Worm (Caenorhabditis elegans) whole organism, midembryonic: ENCODE results near the gene F35H8.4.

Source experiments
- T22C8.4 ChIP-seq: fragments of 200-800 bp; sonication (Bioruptor generic); IDR thresholded peaks from 2 replicates; pipeline ENCODE4 v1.3.6; 2022; ENCODE audit warnings: missing genetic modification characterization, missing compliant biosample characterization
- flt-1 ChIP-seq: fragments of 200-800 bp; sonication (Bioruptor generic); IDR thresholded peaks from 2 replicates; pipeline ENCODE4 v1.3.6; 2022; ENCODE audit warnings: missing genetic modification characterization, missing compliant biosample characterization
- klf-2 ChIP-seq: fragments of 200-800 bp; sonication (Bioruptor generic); conservative IDR thresholded peaks from 2 replicates; pipeline ENCODE4 v1.3.6; 2022; ENCODE audit warnings: missing genetic modification reagents, missing genetic modification characterization, missing compliant biosample characterization
- ref-1 ChIP-seq: fragments of 200-800 bp; sonication (Bioruptor generic); conservative IDR thresholded peaks from 2 replicates; pipeline ENCODE4 v1.3.6; 2022; ENCODE audit warnings: missing genetic modification reagents, missing genetic modification characterization, missing compliant biosample characterization
- ztf-23 ChIP-seq: fragments of 200-800 bp; sonication (Bioruptor generic); IDR thresholded peaks from 2 replicates; pipeline ENCODE4 v1.3.6; 2022; ENCODE audit warnings: missing genetic modification reagents, missing genetic modification characterization, missing compliant biosample characterization
- ztf-29 ChIP-seq: fragments of 200-800 bp; sonication (Bioruptor generic); IDR thresholded peaks from 2 replicates; pipeline ENCODE4 v1.3.6; 2022; ENCODE audit warnings: missing genetic modification reagents, missing genetic modification characterization, missing compliant biosample characterization

DNA sequence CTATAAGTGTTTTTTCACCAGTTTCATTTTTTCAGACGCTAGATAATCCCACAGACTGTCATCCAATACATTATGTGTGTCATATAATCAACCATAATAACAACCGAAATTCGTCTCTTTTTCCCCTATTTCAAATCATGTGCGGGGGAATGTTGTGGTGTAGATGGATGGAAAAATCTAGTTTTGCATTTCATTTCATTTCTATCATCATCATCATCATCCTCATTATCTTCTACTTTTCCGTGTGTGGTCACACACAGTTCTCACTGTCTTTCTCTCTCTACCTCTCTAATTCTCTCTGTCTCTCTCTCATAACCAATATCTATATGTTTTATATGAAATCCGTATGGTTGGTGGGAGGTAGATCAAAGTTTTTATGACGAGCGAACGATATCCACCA lies 13.6 kb upstream of the F35H8.4 start:
- TF ChIP-seq ztf-29 (GFP tag; lab: Robert Waterston, UW) (no peak), ztf-23 (GFP tag; lab: Robert Waterston, UW) (no peak), flt-1 (GFP tag; lab: Robert Waterston, UW) (no peak), ref-1 (GFP tag; lab: Robert Waterston, UW) (no peak), T22C8.4 (GFP tag; lab: Robert Waterston, UW) (no peak), klf-2 (GFP tag; lab: Robert Waterston, UW) (no peak)
